Worm (Caenorhabditis elegans) whole organism, mixed stage, embryonic: ENCODE measurements around the gene F41E6.8.

Source experiments
- M03D4.4 ChIP-seq: sonication (generic microtip); optimal IDR thresholded peaks from 2 replicates; lab custom pipeline; 2017; ENCODE audit warnings: mild to moderate bottlenecking, missing genetic modification characterization, missing compliant biosample characterization
- blmp-1 ChIP-seq: fragments of 150-350 bp; optimal IDR thresholded peaks from 2 replicates; lab custom pipeline; 2014; ENCODE audit warnings: missing biosample characterization, missing genetic modification characterization
- ceh-39 ChIP-seq: fragments of 150-350 bp; optimal IDR thresholded peaks from 2 replicates; lab custom pipeline; 2014; ENCODE audit warnings: missing biosample characterization, missing genetic modification characterization
- ceh-43 ChIP-seq: fragments of 200-800 bp; sonication (Bioruptor generic); optimal IDR thresholded peaks from 2 replicates; lab custom pipeline; 2018; ENCODE audit warnings: mild to moderate bottlenecking, missing genetic modification characterization, moderate library complexity, missing compliant biosample characterization
- ceh-83 ChIP-seq: fragments of 200-800 bp; sonication (Bioruptor generic); optimal IDR thresholded peaks from 2 replicates; lab custom pipeline; 2018; ENCODE audit warnings: mild to moderate bottlenecking, missing genetic modification characterization, missing compliant biosample characterization
- cnd-1 ChIP-seq: fragments of 200-800 bp; sonication (Bioruptor generic); optimal IDR thresholded peaks from 2 replicates; lab custom pipeline; 2018; ENCODE audit warnings: mild to moderate bottlenecking, missing genetic modification characterization, missing compliant biosample characterization
- drap-1 ChIP-seq: fragments of 200-800 bp; sonication (Bioruptor generic); optimal IDR thresholded peaks from 3 replicates; lab custom pipeline; 2018; ENCODE audit warnings: mild to moderate bottlenecking, missing genetic modification characterization, missing compliant biosample characterization
- elt-1 ChIP-seq: sonication (generic microtip); optimal IDR thresholded peaks from 2 replicates; lab custom pipeline; 2017; ENCODE audit warnings: missing genetic modification characterization, mild to moderate bottlenecking, missing compliant biosample characterization, antibody characterized with exemption, moderate library complexity, borderline replicate concordance; ENCODE audit not compliant: insufficient read depth
- elt-3 ChIP-seq: fragments of 150-350 bp; optimal IDR thresholded peaks from 2 replicates; lab custom pipeline; 2014; ENCODE audit warnings: missing biosample characterization, missing genetic modification characterization
- flh-1 ChIP-seq: fragments of 200-800 bp; sonication (Bioruptor generic); optimal IDR thresholded peaks from 2 replicates; lab custom pipeline; 2018; ENCODE audit warnings: mild to moderate bottlenecking, missing genetic modification characterization, moderate library complexity, missing compliant biosample characterization
- ham-2 ChIP-seq: fragments of 200-800 bp; sonication (Bioruptor generic); optimal IDR thresholded peaks from 2 replicates; lab custom pipeline; 2018; ENCODE audit warnings: mild to moderate bottlenecking, missing genetic modification characterization, missing compliant biosample characterization
- hlh-1 ChIP-seq: fragments of 150-350 bp; optimal IDR thresholded peaks from 2 replicates; lab custom pipeline; 2014; ENCODE audit warnings: missing biosample characterization, missing genetic modification reagents, missing genetic modification characterization
- lin-13 ChIP-seq: fragments of 150-350 bp; optimal IDR thresholded peaks from 2 replicates; lab custom pipeline; 2014; ENCODE audit warnings: missing biosample characterization, missing genetic modification characterization
- lin-32 ChIP-seq: fragments of 200-800 bp; sonication (Bioruptor generic); optimal IDR thresholded peaks from 2 replicates; lab custom pipeline; 2018; ENCODE audit warnings: mild to moderate bottlenecking, missing genetic modification characterization, missing compliant biosample characterization
- mab-5 ChIP-seq: fragments of 150-350 bp; optimal IDR thresholded peaks from 2 replicates; lab custom pipeline; 2014; ENCODE audit warnings: missing biosample characterization, missing genetic modification characterization
- mep-1 ChIP-seq: fragments of 150-350 bp; optimal IDR thresholded peaks from 2 replicates; lab custom pipeline; 2017; ENCODE audit warnings: missing biosample characterization, missing genetic modification reagents, missing genetic modification characterization, inconsistent platforms
- mls-2 ChIP-seq: sonication (generic microtip); optimal IDR thresholded peaks from 2 replicates; lab custom pipeline; 2016; ENCODE audit warnings: mild to moderate bottlenecking, missing genetic modification characterization, moderate library complexity, missing compliant biosample characterization
- nhr-12 ChIP-seq: fragments of 150-350 bp; optimal IDR thresholded peaks from 2 replicates; lab custom pipeline; 2014; ENCODE audit warnings: missing biosample characterization, missing genetic modification characterization
- nhr-2 ChIP-seq: fragments of 150-350 bp; optimal IDR thresholded peaks from 2 replicates; lab custom pipeline; 2014; ENCODE audit warnings: missing biosample characterization, missing genetic modification characterization
- nhr-76 ChIP-seq: sonication (generic microtip); optimal IDR thresholded peaks from 2 replicates; lab custom pipeline; 2017; ENCODE audit warnings: missing biosample characterization, missing genetic modification characterization
- snpc-4 ChIP-seq: fragments of 150-350 bp; optimal IDR thresholded peaks from 2 replicates; lab custom pipeline; 2014; ENCODE audit warnings: missing biosample characterization, missing genetic modification characterization
- sptf-1 ChIP-seq: sonication (generic microtip); optimal IDR thresholded peaks from 2 replicates; lab custom pipeline; 2017; ENCODE audit warnings: mild to moderate bottlenecking, missing genetic modification characterization, moderate library complexity, missing compliant biosample characterization
- tbx-8 ChIP-seq: fragments of 200-800 bp; sonication (Bioruptor generic); optimal IDR thresholded peaks from 2 replicates; lab custom pipeline; 2018; ENCODE audit warnings: mild to moderate bottlenecking, missing genetic modification characterization, moderate library complexity, missing compliant biosample characterization
- unc-39 ChIP-seq: fragments of 150-350 bp; optimal IDR thresholded peaks from 2 replicates; lab custom pipeline; 2014; ENCODE audit warnings: missing biosample characterization, missing genetic modification characterization
- unc-62 ChIP-seq: fragments of 150-350 bp; optimal IDR thresholded peaks from 2 replicates; lab custom pipeline; 2014; ENCODE audit warnings: missing biosample characterization, missing genetic modification reagents, missing genetic modification characterization
- zip-8 ChIP-seq: fragments of 150-350 bp; optimal IDR thresholded peaks from 2 replicates; lab custom pipeline; 2014; ENCODE audit warnings: missing biosample characterization, missing genetic modification characterization
- ztf-11 ChIP-seq: fragments of 150-350 bp; optimal IDR thresholded peaks from 2 replicates; lab custom pipeline; 2014; ENCODE audit warnings: missing biosample characterization, missing genetic modification characterization

F41E6.8 gene

DNA sequence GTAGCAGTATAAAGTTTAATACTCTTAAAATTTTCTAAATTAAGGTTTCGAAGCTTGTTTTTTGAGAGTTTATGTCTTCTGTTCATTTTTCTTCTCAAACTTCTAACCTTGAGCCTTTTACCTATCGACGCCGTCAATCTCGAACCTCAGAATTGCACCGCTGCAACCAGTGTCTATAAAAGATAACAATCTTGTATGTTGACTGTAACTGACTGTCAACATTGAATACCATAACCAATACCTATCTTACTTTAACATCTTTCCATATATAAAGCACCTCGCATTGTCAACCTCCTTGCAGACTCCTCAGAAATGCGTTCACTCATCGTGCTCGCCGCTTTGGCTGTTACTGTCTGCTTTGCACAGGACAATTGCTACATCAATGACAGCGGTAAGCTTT, 17.4 kb upstream of the F41E6.8 start, which contains the start of gene grd-5:
Gene grd-5, plus strand, starts transcription at position 295 of the 400 bp plus-strand sequence.
- TF ChIP-seq hlh-1 (tag; lab: Kevin White, UChicago) (no peak), drap-1 (GFP tag; lab: Kevin White, UChicago) (no peak), flh-1 (GFP tag; lab: Kevin White, UChicago) (no peak), unc-62 (no peak), blmp-1 (tag; lab: Kevin White, UChicago) (no peak), nhr-12 (tag; lab: Kevin White, UChicago) (no peak), tbx-8 (no peak), mls-2 (tag; lab: Kevin White, UChicago) (no peak), M03D4.4 (no peak), lin-32 (GFP tag; lab: Kevin White, UChicago) (no peak), cnd-1 (tag; lab: Kevin White, UChicago) (no peak), unc-39 (tag; lab: Kevin White, UChicago) (no peak), elt-3 (tag; lab: Kevin White, UChicago) (no peak), zip-8 (tag; lab: Kevin White, UChicago) (no peak)
- TF ChIP-seq, all 35 proteins: peak for 0

ce11 chrV:8615711-8616110, 14.4 kb upstream of the F41E6.8 start:
- TF ChIP-seq nhr-2 (tag; lab: Kevin White, UChicago) (no peak), sptf-1 (peak; percentile 26), unc-39 (tag; lab: Kevin White, UChicago) (no peak)

DNA sequence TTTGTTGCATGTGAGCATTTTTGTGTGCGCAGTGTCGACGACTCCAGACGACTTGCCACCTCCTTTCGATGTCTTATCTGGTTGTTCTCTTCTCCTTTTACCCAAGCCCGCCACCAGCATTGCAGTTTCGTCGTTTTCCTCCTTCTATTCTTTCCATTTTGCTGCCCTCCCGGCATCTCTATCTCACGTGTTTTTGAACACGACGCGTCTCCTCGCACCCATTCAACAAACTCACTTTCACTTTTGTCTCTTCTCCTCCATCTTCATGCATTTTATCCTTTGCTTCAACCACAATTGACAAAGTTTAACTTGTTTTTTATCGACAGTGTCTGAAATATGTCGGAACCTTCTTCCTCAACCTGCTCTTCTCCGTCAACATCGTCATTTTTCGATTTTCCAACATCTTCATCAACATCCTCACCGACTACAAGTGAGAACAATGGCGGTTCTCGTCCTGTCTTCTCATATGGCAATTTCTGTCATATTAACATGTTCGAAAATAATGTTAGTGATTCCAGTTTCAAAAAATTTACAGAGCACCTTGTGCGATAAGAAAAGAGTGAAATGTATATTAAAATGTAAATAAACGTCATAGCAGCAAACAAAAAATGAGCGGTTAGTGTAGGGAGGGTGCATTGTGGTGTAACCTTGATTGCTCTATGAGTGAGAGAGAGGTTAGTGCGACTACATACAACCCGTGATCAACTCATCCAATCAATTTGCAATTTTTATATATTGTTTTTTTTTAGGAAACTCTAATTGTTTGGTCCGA, 9.5 kb upstream of the F41E6.8 start, which contains the start of gene fip-4:
Gene fip-4, minus strand, starts transcription at position 636 of the 772 bp plus-strand sequence.
- TF ChIP-seq ceh-43 (GFP tag; lab: Kevin White, UChicago) (no peak), snpc-4 (tag; lab: Kevin White, UChicago) (no peak), mls-2 (tag; lab: Kevin White, UChicago) (no peak), tbx-8 (no peak), unc-39 (tag; lab: Kevin White, UChicago) (no peak), hlh-1 (tag; lab: Kevin White, UChicago) (no peak), lin-13 (tag; lab: Kevin White, UChicago) (no peak), sptf-1 (no peak), unc-62 (no peak), ceh-83 (GFP tag; lab: Kevin White, UChicago) (no peak), elt-1 (no peak)

DNA sequence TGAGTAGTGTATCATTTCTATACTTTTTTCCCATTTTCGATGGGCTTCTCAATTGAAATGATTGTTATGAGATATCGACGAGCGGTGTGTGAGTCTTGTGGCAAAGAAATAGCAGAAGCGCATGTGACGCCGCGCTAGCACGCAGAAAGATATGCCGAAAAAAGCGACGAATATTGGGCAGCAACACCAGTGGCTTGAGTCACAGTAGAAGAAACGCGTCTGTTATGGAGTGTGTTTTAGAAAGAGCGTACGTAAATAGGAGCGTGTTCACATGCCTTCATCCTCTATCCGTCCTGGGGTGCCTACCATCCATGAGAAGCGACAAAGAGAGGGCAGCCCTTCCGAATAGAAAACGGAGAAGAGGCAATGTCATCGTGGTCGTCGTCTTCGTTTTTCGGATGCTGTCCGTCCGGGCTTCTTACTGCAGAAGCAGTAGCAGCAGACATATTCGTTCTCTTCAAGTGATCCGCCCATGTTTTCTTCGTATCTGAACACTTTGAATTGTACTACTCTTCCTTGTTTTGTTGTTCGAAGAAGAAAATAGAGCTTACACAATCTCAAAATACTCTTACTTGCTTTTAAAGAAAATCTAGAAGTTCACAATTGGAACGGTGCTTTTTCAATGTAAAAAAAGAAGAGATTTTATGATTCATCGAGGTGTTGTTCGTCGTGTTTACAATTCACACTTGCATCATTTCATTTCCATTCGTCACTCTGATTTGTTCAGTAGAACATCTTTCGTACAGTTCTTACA, 8.6 kb upstream of the F41E6.8 start:
- no peak for TF ChIP-seq nhr-12 (tag; lab: Kevin White, UChicago)
- TF ChIP-seq ham-2 (GFP tag; lab: Kevin White, UChicago), result peak; percentile 48
- TF ChIP-seq, all 35 proteins: peak for 1

ce11 chrV:8608483-8608882, 7.2 kb upstream of the F41E6.8 start:
- no peak for TF ChIP-seq nhr-76 (tag; lab: Kevin White, UChicago)
- no peak for TF ChIP-seq tbx-8
- no peak for TF ChIP-seq ham-2 (GFP tag; lab: Kevin White, UChicago)
- no peak for TF ChIP-seq mep-1 (tag; lab: Kevin White, UChicago)
- TF ChIP-seq sptf-1, result no peak
- TF ChIP-seq nhr-12 (tag; lab: Kevin White, UChicago), result no peak
- TF ChIP-seq zip-8 (tag; lab: Kevin White, UChicago), result no peak
- no peak for TF ChIP-seq nhr-2 (tag; lab: Kevin White, UChicago)
- no peak for TF ChIP-seq M03D4.4
- TF ChIP-seq lin-13 (tag; lab: Kevin White, UChicago), result no peak
- no peak for TF ChIP-seq hlh-1 (tag; lab: Kevin White, UChicago)
- TF ChIP-seq ztf-11 (tag; lab: Kevin White, UChicago), result no peak
- no peak for TF ChIP-seq ceh-39 (tag; lab: Kevin White, UChicago)
- no peak for TF ChIP-seq mab-5 (tag; lab: Kevin White, UChicago)
- no peak for TF ChIP-seq lin-32 (GFP tag; lab: Kevin White, UChicago)
